Worm (Caenorhabditis elegans): ENCODE results near the gene fbxb-102.

fbxb-102 gene

DNA sequence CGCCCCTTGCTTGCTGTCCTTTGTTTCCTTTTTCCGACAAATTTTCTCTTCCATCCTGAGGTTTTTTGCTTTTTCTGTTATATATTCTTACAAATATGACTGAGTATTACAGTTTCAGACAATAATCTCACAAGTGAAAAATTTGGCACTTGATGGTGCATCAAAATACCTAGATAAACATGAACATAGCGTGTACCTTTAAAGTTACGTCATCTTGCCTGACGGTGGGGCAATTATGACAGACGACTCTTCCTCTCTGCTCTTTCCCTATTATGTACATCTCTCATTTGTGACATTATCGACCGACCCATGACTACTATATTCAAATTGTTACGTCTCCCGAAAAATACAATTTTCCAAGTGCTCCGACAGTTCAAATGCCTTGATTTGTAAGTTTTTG lies at the start of gene fbxb-102:
TSS of gene fbxb-102 (plus strand) at position 301 of the 400 bp plus-strand sequence.
- TF ChIP-seq ekl-4 (GFP tag; IDR thresholded peaks at IDR 0.05) (no peak), ztf-6 (GFP tag; IDR thresholded peaks at IDR 0.05) (no peak), Y53F4B.3 (GFP tag; IDR thresholded peaks at IDR 0.05) (no peak), nhr-80 (tag; optimal IDR thresholded peaks at IDR 0.05) (no peak), nfyb-1 (GFP tag; IDR thresholded peaks at IDR 0.05) (no peak), F57C9.4 (tag; optimal IDR thresholded peaks at IDR 0.05) (no peak), ceh-100 (GFP tag; IDR thresholded peaks at IDR 0.05) (no peak), madf-8 (GFP tag; conservative IDR thresholded peaks at IDR 0.05) (no peak), ZK185.1 (tag; optimal IDR thresholded peaks at IDR 0.05; ENCODE audit: poor library complexity, severe bottlenecking) (no peak), hmg-20 (GFP tag; IDR thresholded peaks at IDR 0.05) (no peak)

DNA sequence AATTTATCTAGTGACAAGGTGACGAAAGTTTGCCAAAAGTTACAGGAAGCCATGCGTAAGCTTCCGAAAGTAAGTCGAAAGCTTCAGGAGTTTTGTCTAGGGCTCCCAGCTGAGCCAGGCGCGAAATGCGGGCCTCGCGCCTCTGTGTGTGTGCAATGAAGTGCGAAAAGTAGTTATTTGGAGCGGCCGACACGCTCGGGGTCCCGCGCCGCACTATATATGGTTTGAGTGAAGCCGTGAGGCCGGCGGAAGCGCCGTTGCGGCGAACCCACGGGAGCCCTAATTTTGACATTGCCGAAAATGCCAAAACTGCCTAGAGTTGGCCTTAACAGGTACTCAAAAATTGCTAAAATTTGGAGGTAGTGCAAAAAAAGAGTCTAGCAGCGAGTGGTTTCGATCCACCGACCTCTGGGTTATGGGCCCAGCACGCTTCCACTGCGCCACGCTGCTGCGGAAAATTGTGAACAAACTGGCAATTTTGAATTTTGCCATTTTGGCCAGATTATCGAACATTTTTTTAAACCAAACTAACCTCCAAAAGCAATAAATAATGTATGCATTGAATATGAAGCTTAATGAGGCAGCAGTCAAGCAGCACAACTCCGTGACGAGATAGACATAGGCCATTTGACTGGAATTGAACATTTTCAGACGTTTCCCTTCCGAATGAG lies 47.4 kb upstream of the fbxb-102 start:
- TF ChIP-seq bed-1 (GFP tag; IDR thresholded peaks at IDR 0.05) (no peak), tlf-1 (GFP tag; optimal IDR thresholded peaks at IDR 0.05) (no peak), cebp-1 (GFP tag; IDR thresholded peaks at IDR 0.05) (no peak), cebp-1 (tag; optimal IDR thresholded peaks at IDR 0.05) (no peak), zfh-2 (GFP tag; conservative IDR thresholded peaks at IDR 0.05) (peak; percentile 81), ceh-58 (GFP tag; IDR thresholded peaks at IDR 0.05) (no peak), Y53G8AR.9 (GFP tag; conservative IDR thresholded peaks at IDR 0.05) (no peak), pha-4 (tag; optimal IDR thresholded peaks at IDR 0.05) (no peak), F23B12.7 (tag; optimal IDR thresholded peaks at IDR 0.05; ENCODE audit: insufficient read depth) (peak; percentile 22), madf-10 (tag; optimal IDR thresholded peaks at IDR 0.05) (no peak), lin-54 (GFP tag; optimal IDR thresholded peaks at IDR 0.05) (no peak), fkh-3 (tag; optimal IDR thresholded peaks at IDR 0.05) (no peak), madf-6 (GFP tag; IDR thresholded peaks at IDR 0.05) (no peak), tbp1 (GFP tag; optimal IDR thresholded peaks at IDR 0.05) (peak; percentile 87), ztf-26 (tag; optimal IDR thresholded peaks at IDR 0.05) (no peak), unc-62 (GFP tag; optimal IDR thresholded peaks at IDR 0.05) (no peak), sptf-2 (GFP tag; optimal IDR thresholded peaks at IDR 0.05) (no peak), hrde-1 (tag; optimal IDR thresholded peaks at IDR 0.05; ENCODE audit: borderline replicate concordance) (no peak), ztf-25 (GFP tag; IDR thresholded peaks at IDR 0.05) (0 out of 2 replicates have a peak, but pooled peaks have one; percentile 32), zim-3 (tag; optimal IDR thresholded peaks at IDR 0.05) (peak; percentile 1), let-526 (GFP tag; IDR thresholded peaks at IDR 0.05) (no peak), snpc-1.3 (tag; optimal IDR thresholded peaks at IDR 0.05; ENCODE audit: insufficient read depth) (no peak), nhr-179 (tag; optimal IDR thresholded peaks at IDR 0.05) (no peak), D2030.7 (GFP tag; IDR thresholded peaks at IDR 0.05) (no peak; the same call in 1 of the 2 replicates), pbrm-1 (GFP tag; IDR thresholded peaks at IDR 0.05) (no peak), die-1 (tag; optimal IDR thresholded peaks at IDR 0.05) (peak; percentile 45), B0261.1 (tag; optimal IDR thresholded peaks at IDR 0.05) (peak; percentile 61), athp-1 (tag; optimal IDR thresholded peaks at IDR 0.05) (no peak), ceh-27 (GFP tag; optimal IDR thresholded peaks at IDR 0.05) (no peak), attf-3 (GFP tag; conservative IDR thresholded peaks at IDR 0.05) (no peak), xnd-1 (tag; optimal IDR thresholded peaks at IDR 0.05) (no peak), ztf-28 (GFP tag; IDR thresholded peaks at IDR 0.05) (0 out of 2 replicates have a peak, but pooled peaks have one; percentile 13), dox-1 (GFP tag; IDR thresholded peaks at IDR 0.05) (peak; percentile 26; the same call in 1 of the 2 replicates), Y95B8A.8 (GFP tag; IDR thresholded peaks at IDR 0.05) (no peak), K12H6.12 (tag; optimal IDR thresholded peaks at IDR 0.05) (no peak), aptf-2 (GFP tag; conservative IDR thresholded peaks at IDR 0.05) (no peak), Y53F4B.3 (GFP tag; IDR thresholded peaks at IDR 0.05) (no peak), hmg-1.2 (GFP tag; IDR thresholded peaks at IDR 0.05) (peak; percentile 23; the same call in 1 of the 2 replicates)
